Fruit fly (Drosophila melanogaster): ENCODE results near the gene CG31550.

The CG31550 gene

DNA sequence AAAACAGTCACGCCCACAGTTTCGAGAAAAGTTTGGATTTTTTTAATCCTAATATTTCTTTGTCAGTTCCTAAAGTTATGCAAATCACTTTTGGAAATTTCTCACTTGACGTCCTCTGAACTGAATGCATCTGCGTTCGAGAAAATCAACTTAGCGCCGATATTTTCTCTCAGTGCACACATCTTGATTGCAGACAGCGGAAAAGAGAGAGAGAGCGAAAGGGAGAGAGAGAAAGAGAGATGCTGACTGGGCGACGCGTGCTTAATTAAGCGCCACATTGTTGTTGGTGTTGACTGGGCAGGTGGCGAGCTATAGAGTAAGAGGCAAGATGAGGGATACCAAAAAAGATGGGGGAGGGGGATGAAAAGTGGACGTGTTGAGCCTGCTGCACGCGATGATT is 33.3 kb downstream of the CG31550 start (continued):
- TF ChIP-seq zfh1 (GFP tag; IDR thresholded peaks at IDR 0.05) (peak; percentile 72), gsb-n (tag; optimal IDR thresholded peaks at IDR 0.05) (peak; percentile 48), CG8281 (tag; optimal IDR thresholded peaks at IDR 0.05) (no peak), crol (GFP tag; IDR thresholded peaks at IDR 0.05) (peak; percentile 31; the same call in 1 of the 2 replicates), fd96Cb (tag; optimal IDR thresholded peaks at IDR 0.05) (peak; percentile 39), chif (GFP tag; optimal IDR thresholded peaks at IDR 0.05) (peak in 1 of 2 experiments; percentile 56), B-H2 (GFP tag; optimal IDR thresholded peaks at IDR 0.05) (no peak), ro (GFP tag; IDR thresholded peaks at IDR 0.05) (no peak), CG8388 (GFP tag; optimal IDR thresholded peaks at IDR 0.05) (peak; percentile 59), ranshi (GFP tag; IDR thresholded peaks at IDR 0.05) (peak; percentile 30; the same call in 1 of the 2 replicates), pum (GFP tag; optimal IDR thresholded peaks at IDR 0.05) (peak; percentile 54), CG3838 (GFP tag; optimal IDR thresholded peaks at IDR 0.05) (no peak), zen (tag; optimal IDR thresholded peaks at IDR 0.05) (no peak), CG31224 (GFP tag; IDR thresholded peaks at IDR 0.05) (no peak), D19A (tag; optimal IDR thresholded peaks at IDR 0.05) (peak; percentile 46), fru (optimal IDR thresholded peaks at IDR 0.05) (no peak), Scr (GFP tag; IDR thresholded peaks at IDR 0.05; ENCODE audit: partially characterized antibody) (no peak), mld (GFP tag; IDR thresholded peaks at IDR 0.05; ENCODE audit: partially characterized antibody) (no peak), CG16813 (GFP tag; IDR thresholded peaks at IDR 0.05; ENCODE audit: partially characterized antibody) (no peak), p53 (GFP tag; optimal IDR thresholded peaks at IDR 0.05) (no peak), Lpt (GFP tag; optimal IDR thresholded peaks at IDR 0.05) (no peak), kah (GFP tag; optimal IDR thresholded peaks at IDR 0.05) (peak; percentile 21), CG8765 (GFP tag; IDR thresholded peaks at IDR 0.05) (no peak), bcd (GFP tag; optimal IDR thresholded peaks at IDR 0.05) (peak; percentile 15), CG30431 (GFP tag; optimal IDR thresholded peaks at IDR 0.05) (peak; percentile 34), ac (GFP tag; optimal IDR thresholded peaks at IDR 0.05) (no peak), CG7839 (tag; optimal IDR thresholded peaks at IDR 0.05) (peak; percentile 55), CG4404 (GFP tag; IDR thresholded peaks at IDR 0.05) (no peak), CG9609 (GFP tag; optimal IDR thresholded peaks at IDR 0.05) (peak; percentile 45), knrl (GFP tag; IDR thresholded peaks at IDR 0.05; ENCODE audit: partially characterized antibody) (no peak), tgo (GFP tag; IDR thresholded peaks at IDR 0.05) (peak; percentile 36; the same call in 1 of the 3 replicates), run (tag; optimal IDR thresholded peaks at IDR 0.05) (no peak), Doc2 (GFP tag; IDR thresholded peaks at IDR 0.05) (no peak), CG10274 (GFP tag; optimal IDR thresholded peaks at IDR 0.05) (no peak), unc-4 (GFP tag; IDR thresholded peaks at IDR 0.05; ENCODE audit: partially characterized antibody) (no peak), Meics (GFP tag; optimal IDR thresholded peaks at IDR 0.05) (peak; percentile 44), CG17328 (GFP tag; IDR thresholded peaks at IDR 0.05) (peak; percentile 55), z (GFP tag; IDR thresholded peaks at IDR 0.05) (no peak), CHES-1-like (GFP tag; optimal IDR thresholded peaks at IDR 0.05) (peak; percentile 15), CG15514 (GFP tag; optimal IDR thresholded peaks at IDR 0.05) (no peak), CG9727 (GFP tag; optimal IDR thresholded peaks at IDR 0.05) (peak; percentile 35), Sin3A (optimal IDR thresholded peaks at IDR 0.05) (no peak), crp (GFP tag; optimal IDR thresholded peaks at IDR 0.05) (no peak), nau (GFP tag; optimal IDR thresholded peaks at IDR 0.05) (no peak), CG31441 (GFP tag; IDR thresholded peaks at IDR 0.05) (peak; percentile 65), CG10321 (GFP tag; IDR thresholded peaks at IDR 0.05) (no peak), CG6813 (GFP tag; optimal IDR thresholded peaks at IDR 0.05) (no peak), Dbx (GFP tag; IDR thresholded peaks at IDR 0.05) (no peak), ftz-f1 (GFP tag; optimal IDR thresholded peaks at IDR 0.05) (no peak), CG13287 (GFP tag; IDR thresholded peaks at IDR 0.05; ENCODE audit: partially characterized antibody) (no peak), HHEX (GFP tag; optimal IDR thresholded peaks at IDR 0.05) (peak; percentile 30)

Data from whole organism, embryonic.